Fruit fly (Drosophila melanogaster): ENCODE data around the gene CG7600.

CG7600 gene

dm6 chr3L:11210517-11210916 lies at the start of gene CG7600, which contains the start of gene Ube3a (continued):
- TF ChIP-seq scrt (GFP tag; optimal IDR thresholded peaks at IDR 0.05) (peak; percentile 65), Side (GFP tag; optimal IDR thresholded peaks at IDR 0.05) (peak; percentile 61), psq (GFP tag; optimal IDR thresholded peaks at IDR 0.05) (no peak), CG1832 (GFP tag; optimal IDR thresholded peaks at IDR 0.05) (no peak), CG18262 (tag; optimal IDR thresholded peaks at IDR 0.05) (peak; percentile 33), Nf-YC (tag; optimal IDR thresholded peaks at IDR 0.05) (peak; percentile 54), Opbp (GFP tag; IDR thresholded peaks at IDR 0.05; ENCODE audit: partially characterized antibody) (peak; percentile 100), unc-4 (GFP tag; IDR thresholded peaks at IDR 0.05; ENCODE audit: partially characterized antibody) (peak; percentile 99), Ptx1 (GFP tag; IDR thresholded peaks at IDR 0.05) (no peak; the same call in 1 of the 2 replicates), amos (GFP tag; IDR thresholded peaks at IDR 0.05; ENCODE audit: partially characterized antibody) (peak; percentile 99), Tbp (GFP tag; optimal IDR thresholded peaks at IDR 0.05) (no peak), CG13123 (GFP tag; optimal IDR thresholded peaks at IDR 0.05) (no peak), hbn (GFP tag; IDR thresholded peaks at IDR 0.05; ENCODE audit: partially characterized antibody) (peak; percentile 99), CG17385 (GFP tag; optimal IDR thresholded peaks at IDR 0.05) (peak; percentile 20), Mrtf (GFP tag; IDR thresholded peaks at IDR 0.05) (no peak), z (GFP tag; IDR thresholded peaks at IDR 0.05) (no peak), ranshi (GFP tag; IDR thresholded peaks at IDR 0.05) (no peak), CG9215 (GFP tag; IDR thresholded peaks at IDR 0.05) (no peak), CG13296 (GFP tag; optimal IDR thresholded peaks at IDR 0.05) (peak; percentile 27), CG8765 (GFP tag; IDR thresholded peaks at IDR 0.05) (no peak), Atf3 (GFP tag; optimal IDR thresholded peaks at IDR 0.05) (peak; percentile 48), Adf1 (GFP tag; IDR thresholded peaks at IDR 0.05) (peak; percentile 46; the same call in 1 of the 2 replicates), Sox102F (GFP tag; optimal IDR thresholded peaks at IDR 0.05) (no peak), CG14860 (GFP tag; IDR thresholded peaks at IDR 0.05; ENCODE audit: partially characterized antibody) (peak; percentile 100), vvl (GFP tag; IDR thresholded peaks at IDR 0.05) (peak; percentile 28; the same call in 1 of the 2 replicates), yki (optimal IDR thresholded peaks at IDR 0.05) (no peak), Meics (GFP tag; optimal IDR thresholded peaks at IDR 0.05) (no peak), crp (GFP tag; optimal IDR thresholded peaks at IDR 0.05) (peak; percentile 73 to 91), lmd (GFP tag; IDR thresholded peaks at IDR 0.05) (peak; percentile 32; the same call in 1 of the 2 replicates), CG8478 (optimal IDR thresholded peaks at IDR 0.05) (no peak), CG10959 (GFP tag; IDR thresholded peaks at IDR 0.05) (no peak), CG14710 (tag; optimal IDR thresholded peaks at IDR 0.05) (peak; percentile 72), knrl (GFP tag; IDR thresholded peaks at IDR 0.05; ENCODE audit: partially characterized antibody) (peak; percentile 93), CG17612 (GFP tag; IDR thresholded peaks at IDR 0.05) (no peak), BEAF-32 (GFP tag; optimal IDR thresholded peaks at IDR 0.05) (peak; percentile 94), CG4282 (GFP tag; optimal IDR thresholded peaks at IDR 0.05) (peak; percentile 23), Drgx (GFP tag; IDR thresholded peaks at IDR 0.05) (no peak), ase (GFP tag; IDR thresholded peaks at IDR 0.05) (no peak; the same call in 2 of the 3 replicates), CG15269 (tag; optimal IDR thresholded peaks at IDR 0.05) (peak; percentile 21), CG1233 (GFP tag; optimal IDR thresholded peaks at IDR 0.05) (no peak), Trl (optimal IDR thresholded peaks at IDR 0.05) (no peak), Trl (GFP tag; optimal IDR thresholded peaks at IDR 0.05) (peak; percentile 51), crol (GFP tag; IDR thresholded peaks at IDR 0.05) (no peak), jing (GFP tag; optimal IDR thresholded peaks at IDR 0.05) (no peak), D19A (tag; optimal IDR thresholded peaks at IDR 0.05) (no peak), trem (tag; optimal IDR thresholded peaks at IDR 0.05) (peak; percentile 88), CG33213 (GFP tag; optimal IDR thresholded peaks at IDR 0.05) (peak; percentile 31), CG3065 (GFP tag; optimal IDR thresholded peaks at IDR 0.05) (no peak), Antp (GFP tag; optimal IDR thresholded peaks at IDR 0.05) (peak; percentile 36), CG6683 (GFP tag; optimal IDR thresholded peaks at IDR 0.05) (peak; percentile 23), nmo (GFP tag; optimal IDR thresholded peaks at IDR 0.05) (peak; percentile 66), bbx (GFP tag; IDR thresholded peaks at IDR 0.05; ENCODE audit: partially characterized antibody) (peak; percentile 100)
